Worm (Caenorhabditis elegans) whole organism, L4 larva: ENCODE data around the gene F58G1.2.

Experiments used
- F37D6.2 ChIP-seq: sonication (generic microtip); optimal IDR thresholded peaks from 2 replicates; lab custom pipeline; 2016; ENCODE audit warnings: mild to moderate bottlenecking, missing genetic modification characterization, missing compliant biosample characterization
- Y105C5A.15 ChIP-seq: fragments of 200-800 bp; sonication (Bioruptor generic); IDR thresholded peaks from 2 replicates; pipeline ENCODE4 v1.3.6; 2022; ENCODE audit warnings: missing genetic modification characterization, missing compliant biosample characterization
- Y5F2A.4 ChIP-seq: fragments of 200-800 bp; sonication (Bioruptor generic); optimal IDR thresholded peaks from 2 replicates; lab custom pipeline; 2018; ENCODE audit warnings: mild to moderate bottlenecking, missing genetic modification characterization, missing compliant biosample characterization
- Y75B8A.6 ChIP-seq: fragments of 200-800 bp; sonication (Bioruptor generic); IDR thresholded peaks from 2 replicates; pipeline ENCODE4 v1.3.6; 2022; ENCODE audit warnings: missing genetic modification reagents, missing genetic modification characterization, missing compliant biosample characterization
- aha-1 ChIP-seq: fragments of 150-350 bp; peaks from one replicate; lab custom pipeline; 2014; ENCODE audit warnings: missing biosample characterization, missing genetic modification characterization
- arid-1 ChIP-seq: fragments of 200-800 bp; sonication (Bioruptor generic); conservative IDR thresholded peaks from 2 replicates; pipeline ENCODE4 v1.3.6; 2022; ENCODE audit warnings: missing genetic modification reagents, missing genetic modification characterization, missing compliant biosample characterization
- attf-4 ChIP-seq: sonication (generic microtip); optimal IDR thresholded peaks from 3 replicates; lab custom pipeline; 2017; ENCODE audit warnings: missing biosample characterization, missing genetic modification characterization
- ceh-28 ChIP-seq: fragments of 150-350 bp; optimal IDR thresholded peaks from 2 replicates; lab custom pipeline; 2014; ENCODE audit warnings: missing biosample characterization, missing genetic modification reagents, missing genetic modification characterization
- ceh-32 ChIP-seq: sonication (generic microtip); optimal IDR thresholded peaks from 2 replicates; lab custom pipeline; 2016; ENCODE audit warnings: mild to moderate bottlenecking, missing genetic modification characterization, missing compliant biosample characterization; ENCODE audit not compliant: poor library complexity
- ceh-62 ChIP-seq: sonication (generic microtip); optimal IDR thresholded peaks from 2 replicates; lab custom pipeline; 2017; ENCODE audit warnings: missing biosample characterization, missing genetic modification characterization
- ceh-82 ChIP-seq: sonication (generic microtip); optimal IDR thresholded peaks from 2 replicates; lab custom pipeline; 2017; ENCODE audit warnings: missing biosample characterization, missing genetic modification characterization
- daf-16 ChIP-seq, 3 experiments: sonication (generic microtip); optimal IDR thresholded peaks; 2 replicates each; lab custom pipeline; 2016 to 2017; ENCODE audit warnings: missing genetic modification characterization in 3 of 3, missing genetic modification reagents in 3 of 3, mild to moderate bottlenecking in 2 of 3, missing compliant biosample characterization in 2 of 3, missing biosample characterization in 1 of 3, moderate library complexity in 1 of 3
- daf-8 ChIP-seq: fragments of 200-800 bp; sonication (Bioruptor generic); IDR thresholded peaks from 2 replicates; pipeline ENCODE4 v1.3.6; 2022; ENCODE audit warnings: missing genetic modification characterization, missing compliant biosample characterization
- dpl-1 ChIP-seq: fragments of 150-350 bp; optimal IDR thresholded peaks from 2 replicates; lab custom pipeline; 2014; ENCODE audit warnings: missing biosample characterization, missing genetic modification reagents, missing genetic modification characterization
- duxl-1 ChIP-seq: sonication (generic microtip); optimal IDR thresholded peaks from 2 replicates; lab custom pipeline; 2016; ENCODE audit warnings: mild to moderate bottlenecking, missing genetic modification characterization, moderate library complexity, missing compliant biosample characterization; ENCODE audit not compliant: poor library complexity
- fos-1 ChIP-seq: fragments of 150-350 bp; optimal IDR thresholded peaks from 2 replicates; lab custom pipeline; 2014; ENCODE audit warnings: missing biosample characterization, missing genetic modification characterization
- hif-1 ChIP-seq, 2 experiments: sonication (generic microtip); optimal IDR thresholded peaks; 2 replicates each; lab custom pipeline; 2016 to 2017; ENCODE audit warnings: missing compliant biosample characterization in 2 of 2, missing genetic modification characterization in 2 of 2, missing genetic modification reagents in 2 of 2, missing genotype in 2 of 2, mild to moderate bottlenecking in 1 of 2
- hlh-11 ChIP-seq: fragments of 200-800 bp; sonication (Bioruptor generic); optimal IDR thresholded peaks from 2 replicates; lab custom pipeline; 2018; ENCODE audit warnings: mild to moderate bottlenecking, missing genetic modification characterization, missing compliant biosample characterization
- hmg-1.1 ChIP-seq: fragments of 200-800 bp; sonication (Bioruptor generic); IDR thresholded peaks from 2 replicates; pipeline ENCODE4 v1.3.6; 2022; ENCODE audit warnings: missing genetic modification reagents, missing genetic modification characterization, missing compliant biosample characterization
- jun-1 ChIP-seq: fragments of 150-350 bp; optimal IDR thresholded peaks from 2 replicates; lab custom pipeline; 2014; ENCODE audit warnings: missing biosample characterization, missing genetic modification reagents, missing genetic modification characterization
- lim-7 ChIP-seq: fragments of 200-800 bp; sonication (Bioruptor generic); IDR thresholded peaks from 2 replicates; pipeline ENCODE4 v1.3.6; 2022; ENCODE audit warnings: missing genetic modification characterization, missing compliant biosample characterization
- lin-15B ChIP-seq: fragments of 150-350 bp; sonication (generic microtip); optimal IDR thresholded peaks from 3 replicates; lab custom pipeline; 2014; ENCODE audit warnings: missing biosample characterization, missing genetic modification characterization
- lsy-2 ChIP-seq, 2 experiments: fragments of 150-350 bp in 1 of 2; sonication (generic microtip) in 1 of 2; optimal IDR thresholded peaks; 2 replicates each; lab custom pipeline; 2014 to 2017; ENCODE audit warnings: missing biosample characterization in 2 of 2, missing genetic modification characterization in 2 of 2
- madf-5 ChIP-seq, 2 experiments: fragments of 200-800 bp; sonication (Bioruptor generic); IDR thresholded peaks; 2 replicates each; pipeline ENCODE4 v1.3.6; 2022; ENCODE audit warnings: missing compliant biosample characterization in 2 of 2, missing genetic modification characterization in 2 of 2
- madf-9 ChIP-seq: fragments of 200-800 bp; sonication (Bioruptor generic); conservative IDR thresholded peaks from 2 replicates; pipeline ENCODE4 v1.3.6; 2022; ENCODE audit warnings: missing genetic modification reagents, missing genetic modification characterization, missing compliant biosample characterization
- mep-1 ChIP-seq: fragments of 150-350 bp; sonication (generic microtip); optimal IDR thresholded peaks from 3 replicates; lab custom pipeline; 2014; ENCODE audit warnings: missing biosample characterization, missing genetic modification characterization
- mxl-2 ChIP-seq: fragments of 200-800 bp; sonication (Bioruptor generic); conservative IDR thresholded peaks from 2 replicates; pipeline ENCODE4 v1.3.6; 2022; ENCODE audit warnings: missing genetic modification reagents, missing genetic modification characterization, missing compliant biosample characterization
- mxl-3 ChIP-seq: fragments of 200-800 bp; sonication (Bioruptor generic); optimal IDR thresholded peaks from 2 replicates; lab custom pipeline; 2018; ENCODE audit warnings: mild to moderate bottlenecking, missing genetic modification characterization, missing compliant biosample characterization
- nhr-10 ChIP-seq: fragments of 150-350 bp; optimal IDR thresholded peaks from 2 replicates; lab custom pipeline; 2014; ENCODE audit warnings: missing biosample characterization, missing genetic modification characterization
- nhr-11 ChIP-seq: fragments of 150-350 bp; optimal IDR thresholded peaks from 2 replicates; lab custom pipeline; 2014; ENCODE audit warnings: missing biosample characterization, missing genetic modification characterization
- nhr-28 ChIP-seq: fragments of 150-350 bp; optimal IDR thresholded peaks from 2 replicates; lab custom pipeline; 2014; ENCODE audit warnings: missing biosample characterization, missing genetic modification characterization
- nhr-42 ChIP-seq: fragments of 200-800 bp; sonication (Bioruptor generic); IDR thresholded peaks from 2 replicates; pipeline ENCODE4 v1.3.6; 2022; ENCODE audit warnings: missing genetic modification characterization, missing compliant biosample characterization
- nhr-48 ChIP-seq: sonication (generic microtip); optimal IDR thresholded peaks from 2 replicates; lab custom pipeline; 2016; ENCODE audit warnings: mild to moderate bottlenecking, missing genetic modification characterization, missing compliant biosample characterization
- nhr-6 ChIP-seq: fragments of 150-350 bp; optimal IDR thresholded peaks from 2 replicates; lab custom pipeline; 2014; ENCODE audit warnings: missing biosample characterization, missing genetic modification characterization
- nhr-77 ChIP-seq: fragments of 150-350 bp; optimal IDR thresholded peaks from 2 replicates; lab custom pipeline; 2014; ENCODE audit warnings: missing biosample characterization, missing genetic modification characterization
- php-3 ChIP-seq: fragments of 200-800 bp; sonication (Bioruptor generic); IDR thresholded peaks from 2 replicates; pipeline ENCODE4 v1.3.6; 2022; ENCODE audit warnings: missing genetic modification reagents, missing genetic modification characterization, missing compliant biosample characterization
- set-16 ChIP-seq: fragments of 200-800 bp; sonication (Bioruptor generic); IDR thresholded peaks from 2 replicates; pipeline ENCODE4 v1.3.6; 2022; ENCODE audit warnings: missing genetic modification reagents, missing genetic modification characterization, missing compliant biosample characterization
- snpc-1.2 ChIP-seq: fragments of 200-800 bp; sonication (Bioruptor generic); IDR thresholded peaks from 2 replicates; pipeline ENCODE4 v1.3.6; 2022; ENCODE audit warnings: missing genetic modification reagents, missing genetic modification characterization, missing compliant biosample characterization
- spr-1 ChIP-seq: sonication (generic microtip); optimal IDR thresholded peaks from 2 replicates; lab custom pipeline; 2016; ENCODE audit warnings: mild to moderate bottlenecking, missing genetic modification characterization, missing compliant biosample characterization
- unc-62 ChIP-seq, 3 experiments: fragments of 150-350 bp in 1 of 3; sonication (generic microtip); optimal IDR thresholded peaks in 2 of 3; peaks in 1 of 3; 1 replicate in 1 of 3; 2 replicates in 2 of 3; lab custom pipeline; 2014 to 2017; ENCODE audit warnings: missing biosample characterization in 3 of 3, missing genetic modification characterization in 3 of 3, missing genetic modification reagents in 3 of 3, missing genotype in 1 of 3
- ztf-11 ChIP-seq: fragments of 150-350 bp; optimal IDR thresholded peaks from 2 replicates; lab custom pipeline; 2014; ENCODE audit warnings: missing biosample characterization, missing genetic modification characterization

The F58G1.2 gene

DNA sequence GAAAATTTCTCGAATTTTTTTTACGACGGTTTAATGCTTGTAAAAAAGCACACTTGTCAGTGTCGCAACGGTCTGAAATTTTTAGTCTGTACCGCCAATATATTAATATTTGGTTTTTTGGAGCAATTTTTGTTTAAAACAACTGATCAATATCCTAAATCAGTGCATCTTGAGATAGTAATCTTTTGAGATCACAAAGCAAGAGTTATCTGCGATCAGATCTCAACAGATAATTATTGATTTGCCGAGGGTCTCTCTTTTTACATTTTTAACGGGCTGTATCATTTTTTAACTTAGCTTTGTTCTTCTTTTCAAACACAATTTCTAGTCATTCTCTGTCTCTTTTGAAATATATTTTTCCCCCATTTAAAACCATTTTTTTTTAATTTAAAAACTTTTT is 46.3 kb upstream of the F58G1.2 start (continued):
- TF ChIP-seq madf-5 (GFP tag; IDR thresholded peaks at IDR 0.05; lab: Robert Waterston, UW), result no peak
- no peak for TF ChIP-seq nhr-11 (tag; lab: Kevin White, UChicago)

DNA sequence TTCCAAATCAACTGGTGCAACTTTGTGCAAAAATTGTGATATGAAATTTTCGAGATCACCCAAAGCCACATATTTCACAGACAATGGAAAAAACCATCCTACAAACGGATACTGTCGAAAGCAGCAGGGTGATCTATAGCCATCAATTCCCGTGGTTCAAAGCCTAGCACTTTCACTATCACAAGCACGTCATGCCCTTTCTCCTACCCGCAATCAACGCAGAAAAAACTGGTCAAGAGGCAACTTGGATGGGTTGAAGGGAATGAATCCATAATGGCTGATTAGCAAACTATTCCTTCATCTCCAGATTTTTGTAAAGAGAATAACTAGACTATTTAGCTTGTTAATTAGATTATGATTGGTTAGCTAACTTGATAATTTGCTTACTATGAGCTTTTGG is 42.9 kb upstream of the F58G1.2 start:
- no peak for TF ChIP-seq nhr-28 (tag; lab: Kevin White, UChicago)
- no peak for TF ChIP-seq Y5F2A.4 (GFP tag; lab: Kevin White, UChicago)
- TF ChIP-seq aha-1, result peak; percentile 86
- TF ChIP-seq hif-1 (tag; optimal IDR thresholded peaks at IDR 0.05; lab: Kevin White, UChicago), result no peak
- TF ChIP-seq hmg-1.1 (GFP tag; lab: Robert Waterston, UW), result no peak
- TF ChIP-seq lin-15B (tag; lab: Kevin White, UChicago), result no peak
- no peak for TF ChIP-seq Y105C5A.15 (GFP tag; lab: Robert Waterston, UW)
- no peak for TF ChIP-seq ceh-62 (tag; lab: Kevin White, UChicago)

DNA sequence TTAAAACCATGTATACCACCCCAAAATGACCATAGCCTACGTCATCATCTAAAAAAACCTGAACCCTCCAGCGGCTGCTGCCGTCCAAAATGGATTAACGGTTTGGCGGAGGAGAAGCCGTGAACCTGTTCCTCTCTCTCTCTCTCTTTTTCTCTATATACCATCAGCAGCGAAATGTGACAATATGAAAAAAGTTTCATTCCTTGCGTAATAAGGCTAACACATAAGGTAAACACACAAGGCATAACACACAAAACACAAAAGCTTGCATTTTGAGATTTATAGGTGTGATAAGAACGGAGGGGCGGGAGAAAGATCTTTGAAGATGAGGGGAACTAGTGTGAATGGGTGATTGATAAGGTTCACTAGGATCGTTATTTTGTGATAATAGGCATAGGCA is 42.5 kb upstream of the F58G1.2 start:
- no peak for TF ChIP-seq Y5F2A.4 (GFP tag; lab: Kevin White, UChicago)
- TF ChIP-seq ceh-82, result no peak
- TF ChIP-seq mxl-2 (GFP tag; lab: Robert Waterston, UW), result no peak
- no peak for TF ChIP-seq nhr-10 (tag; lab: Kevin White, UChicago)
- TF ChIP-seq nhr-48 (tag; lab: Kevin White, UChicago), result peak; percentile 42
- peak; percentile 45 for TF ChIP-seq hlh-11

DNA sequence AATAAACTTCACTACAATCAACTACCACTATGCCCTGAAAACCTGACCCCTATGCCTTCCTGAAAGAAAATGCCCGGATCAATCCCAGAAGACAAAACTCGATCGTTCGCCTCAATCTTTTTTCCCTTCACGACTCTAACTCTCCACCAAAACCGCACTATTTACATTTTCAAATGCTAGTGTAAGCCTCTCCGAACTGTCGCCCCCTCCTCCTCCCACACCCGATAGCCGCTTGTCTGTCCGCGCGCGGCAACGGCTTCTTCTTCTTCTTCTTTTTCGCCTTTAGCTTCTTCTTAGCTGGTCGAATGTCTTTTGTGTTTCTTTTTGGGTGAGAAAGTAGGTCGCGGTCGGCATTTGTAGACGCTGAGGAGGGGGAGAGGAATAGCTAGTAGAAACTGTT is 41.4 kb upstream of the F58G1.2 start:
- TF ChIP-seq lsy-2 (tag; optimal IDR thresholded peaks at IDR 0.05; lab: Kevin White, UChicago) (no peak), Y75B8A.6 (no peak), unc-62 (GFP tag; optimal IDR thresholded peaks at IDR 0.05 in 1 of 2; lab: Kevin White, UChicago) (peak in 1 of 2 experiments; percentile 81), unc-62 (tag; optimal IDR thresholded peaks at IDR 0.05; lab: Kevin White, UChicago) (no peak)

DNA sequence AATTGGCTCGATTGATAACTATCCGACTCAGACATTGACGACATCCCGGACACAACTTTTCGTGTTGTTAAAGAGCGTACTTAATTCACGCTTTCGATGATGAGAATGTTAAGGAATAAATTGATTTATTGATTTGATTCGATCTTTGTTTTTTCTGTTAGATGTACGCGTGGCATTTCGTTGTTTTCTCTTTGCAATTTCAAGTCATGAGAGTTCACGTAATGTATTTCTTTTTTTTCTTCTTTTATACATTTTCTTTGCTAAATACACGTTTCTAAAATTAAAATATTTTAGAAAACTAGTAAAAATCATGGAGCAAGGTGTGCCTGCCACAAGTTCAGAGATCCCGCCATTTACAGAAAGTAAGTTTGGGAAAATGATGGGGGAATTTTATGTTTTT is 35.9 kb upstream of the F58G1.2 start, which contains the start of the genes Y38F1A.1 and Y38F1A.2:
TSS of gene Y38F1A.1 (minus strand) at position 101 of the 400 bp plus-strand sequence.
TSS of gene Y38F1A.2 (plus strand) at position 289 of the 400 bp plus-strand sequence.
- no peak for TF ChIP-seq daf-8 (GFP tag; lab: Robert Waterston, UW)
- TF ChIP-seq arid-1 (GFP tag; lab: Robert Waterston, UW), result no peak
- no peak for TF ChIP-seq mep-1 (tag; lab: Kevin White, UChicago)
- no peak for TF ChIP-seq F37D6.2

DNA sequence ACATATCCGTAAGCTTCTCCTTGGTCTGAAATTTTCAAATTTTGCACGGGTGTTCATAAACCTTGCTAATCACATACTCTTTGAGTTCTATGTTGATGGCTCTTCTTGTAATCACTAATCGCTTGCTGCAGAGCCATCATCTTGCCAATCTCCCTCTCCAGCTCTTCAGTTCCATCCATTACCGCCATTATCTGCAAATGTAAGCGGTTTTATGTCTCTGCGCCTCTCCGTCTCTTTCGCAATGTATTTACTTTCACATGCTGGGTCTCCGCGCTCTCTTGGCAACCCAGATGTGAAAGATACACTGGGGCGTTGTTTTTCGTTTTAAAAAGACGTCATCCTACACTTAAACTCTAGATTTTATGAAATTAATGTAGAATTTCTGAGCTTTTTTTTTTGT is 34.5 kb upstream of the F58G1.2 start:
- no peak for TF ChIP-seq lim-7
- no peak for TF ChIP-seq ztf-11 (tag; lab: Kevin White, UChicago)
- no peak for TF ChIP-seq mxl-3
- TF ChIP-seq spr-1 (tag; lab: Kevin White, UChicago), result no peak
- TF ChIP-seq hmg-1.1 (GFP tag; lab: Robert Waterston, UW), result peak; percentile 49; the same call in 1 of the 2 replicates
- TF ChIP-seq nhr-48 (tag; lab: Kevin White, UChicago), result no peak
- no peak for TF ChIP-seq nhr-42 (GFP tag; lab: Robert Waterston, UW)
- peak; percentile 14 for TF ChIP-seq nhr-28 (tag; lab: Kevin White, UChicago)
- peak; percentile 10 for TF ChIP-seq mep-1 (tag; lab: Kevin White, UChicago)
- TF ChIP-seq ceh-28 (tag; lab: Kevin White, UChicago), result no peak
- no peak for TF ChIP-seq nhr-77
- TF ChIP-seq fos-1 (tag; lab: Kevin White, UChicago), result no peak
- no peak for TF ChIP-seq madf-9 (GFP tag; lab: Robert Waterston, UW)
- no peak for TF ChIP-seq dpl-1
- no peak for TF ChIP-seq ceh-62 (tag; lab: Kevin White, UChicago)
- no peak for TF ChIP-seq php-3
- no peak for TF ChIP-seq F37D6.2
- TF ChIP-seq ceh-32, result no peak
- no peak for TF ChIP-seq snpc-1.2 (GFP tag; lab: Robert Waterston, UW)
- TF ChIP-seq duxl-1 (tag; lab: Kevin White, UChicago), result no peak
- peak in 1 of 2 experiments; percentile 61 for TF ChIP-seq daf-16 (GFP tag; optimal IDR thresholded peaks at IDR 0.05; lab: Kevin White, UChicago)
- TF ChIP-seq daf-16 (tag; optimal IDR thresholded peaks at IDR 0.05; lab: Kevin White, UChicago), result peak; percentile 92
- TF ChIP-seq ceh-82, result no peak
- TF ChIP-seq attf-4 (tag; lab: Kevin White, UChicago), result no peak
- no peak for TF ChIP-seq set-16
- no peak for TF ChIP-seq aha-1
- no peak for TF ChIP-seq nhr-6 (tag; lab: Kevin White, UChicago)
- no peak for TF ChIP-seq jun-1 (tag; lab: Kevin White, UChicago)
